Worm (Caenorhabditis elegans): Measurements from ENCODE around the gene srw-6.

The srw-6 gene

ce11 chrV:3776946-3777345 is 31.5 kb upstream of the srw-6 start:
- TF ChIP-seq med-1 (GFP tag; optimal IDR thresholded peaks at IDR 0.05; ENCODE audit: insufficient read depth) (no peak), tab-1 (GFP tag; IDR thresholded peaks at IDR 0.05) (no peak), klf-2 (GFP tag; conservative IDR thresholded peaks at IDR 0.05) (no peak), ztf-29 (GFP tag; IDR thresholded peaks at IDR 0.05) (no peak), T22C8.4 (GFP tag; IDR thresholded peaks at IDR 0.05) (no peak), ztf-23 (GFP tag; IDR thresholded peaks at IDR 0.05) (no peak)

ce11 chrV:3784167-3784734 is 24.2 kb upstream of the srw-6 start, which contains the start of gene R08F11.1:
R08F11.1 (minus strand) TSS chrV:3784217.
- no peak for TF ChIP-seq ref-1 (GFP tag; conservative IDR thresholded peaks at IDR 0.05)
- TF ChIP-seq med-1 (GFP tag; optimal IDR thresholded peaks at IDR 0.05; ENCODE audit: insufficient read depth), result no peak
- TF ChIP-seq klf-2 (GFP tag; conservative IDR thresholded peaks at IDR 0.05), result no peak
- TF ChIP-seq ztf-23 (GFP tag; IDR thresholded peaks at IDR 0.05), result no peak
- no peak for TF ChIP-seq cog-1 (tag; optimal IDR thresholded peaks at IDR 0.05)
- TF ChIP-seq T22C8.4 (GFP tag; IDR thresholded peaks at IDR 0.05), result no peak
- TF ChIP-seq ztf-29 (GFP tag; IDR thresholded peaks at IDR 0.05), result no peak
- no peak for TF ChIP-seq tab-1 (GFP tag; IDR thresholded peaks at IDR 0.05)
- no peak for TF ChIP-seq flt-1 (GFP tag; IDR thresholded peaks at IDR 0.05)

ce11 chrV:3788538-3788937 is 19.9 kb upstream of the srw-6 start:
- TF ChIP-seq ztf-23 (GFP tag; IDR thresholded peaks at IDR 0.05) (no peak), med-1 (GFP tag; optimal IDR thresholded peaks at IDR 0.05; ENCODE audit: insufficient read depth) (no peak), ztf-29 (GFP tag; IDR thresholded peaks at IDR 0.05) (no peak), cog-1 (tag; optimal IDR thresholded peaks at IDR 0.05) (no peak), T22C8.4 (GFP tag; IDR thresholded peaks at IDR 0.05) (no peak), tab-1 (GFP tag; IDR thresholded peaks at IDR 0.05) (no peak), flt-1 (GFP tag; IDR thresholded peaks at IDR 0.05) (no peak), klf-2 (GFP tag; conservative IDR thresholded peaks at IDR 0.05) (no peak), ref-1 (GFP tag; conservative IDR thresholded peaks at IDR 0.05) (no peak)

- TF ChIP-seq med-1 (GFP tag; optimal IDR thresholded peaks at IDR 0.05; ENCODE audit: insufficient read depth), result no peak
- TF ChIP-seq ref-1 (GFP tag; conservative IDR thresholded peaks at IDR 0.05), result no peak
- no peak for TF ChIP-seq klf-2 (GFP tag; conservative IDR thresholded peaks at IDR 0.05)
- no peak for TF ChIP-seq cog-1 (tag; optimal IDR thresholded peaks at IDR 0.05)
- no peak for TF ChIP-seq flt-1 (GFP tag; IDR thresholded peaks at IDR 0.05)
- no peak for TF ChIP-seq T22C8.4 (GFP tag; IDR thresholded peaks at IDR 0.05)
- no peak for TF ChIP-seq ztf-23 (GFP tag; IDR thresholded peaks at IDR 0.05)
- no peak for TF ChIP-seq tab-1 (GFP tag; IDR thresholded peaks at IDR 0.05)
- TF ChIP-seq ztf-29 (GFP tag; IDR thresholded peaks at IDR 0.05), result no peak
Measured at ce11 chrV:3789770-3790169, 18.7 kb upstream of the srw-6 start, which contains the start of gene R08F11.7. R08F11.7 (plus strand) TSS chrV:3790070.

- TF ChIP-seq T22C8.4 (GFP tag; IDR thresholded peaks at IDR 0.05) (no peak), ztf-23 (GFP tag; IDR thresholded peaks at IDR 0.05) (no peak), ztf-29 (GFP tag; IDR thresholded peaks at IDR 0.05) (no peak), cog-1 (tag; optimal IDR thresholded peaks at IDR 0.05) (no peak), flt-1 (GFP tag; IDR thresholded peaks at IDR 0.05) (no peak), ref-1 (GFP tag; conservative IDR thresholded peaks at IDR 0.05) (no peak), klf-2 (GFP tag; conservative IDR thresholded peaks at IDR 0.05) (no peak), tab-1 (GFP tag; IDR thresholded peaks at IDR 0.05) (no peak), med-1 (GFP tag; optimal IDR thresholded peaks at IDR 0.05; ENCODE audit: insufficient read depth) (no peak)
Measured at ce11 chrV:3790424-3790823, 18.0 kb upstream of the srw-6 start.

ce11 chrV:3799737-3800136 is 8.7 kb upstream of the srw-6 start:
- TF ChIP-seq T22C8.4 (GFP tag; IDR thresholded peaks at IDR 0.05) (no peak), ztf-29 (GFP tag; IDR thresholded peaks at IDR 0.05) (no peak), cog-1 (tag; optimal IDR thresholded peaks at IDR 0.05) (no peak), tab-1 (GFP tag; IDR thresholded peaks at IDR 0.05) (no peak), med-1 (GFP tag; optimal IDR thresholded peaks at IDR 0.05; ENCODE audit: insufficient read depth) (no peak), klf-2 (GFP tag; conservative IDR thresholded peaks at IDR 0.05) (no peak), ref-1 (GFP tag; conservative IDR thresholded peaks at IDR 0.05) (no peak), ztf-23 (GFP tag; IDR thresholded peaks at IDR 0.05) (no peak), flt-1 (GFP tag; IDR thresholded peaks at IDR 0.05) (no peak)

- TF ChIP-seq ztf-29 (GFP tag; IDR thresholded peaks at IDR 0.05), result no peak
- TF ChIP-seq klf-2 (GFP tag; conservative IDR thresholded peaks at IDR 0.05), result no peak
- TF ChIP-seq T22C8.4 (GFP tag; IDR thresholded peaks at IDR 0.05), result no peak
- no peak for TF ChIP-seq ztf-23 (GFP tag; IDR thresholded peaks at IDR 0.05)
- TF ChIP-seq med-1 (GFP tag; optimal IDR thresholded peaks at IDR 0.05; ENCODE audit: insufficient read depth), result no peak
- TF ChIP-seq tab-1 (GFP tag; IDR thresholded peaks at IDR 0.05), result no peak
- TF ChIP-seq ref-1 (GFP tag; conservative IDR thresholded peaks at IDR 0.05), result no peak
- no peak for TF ChIP-seq cog-1 (tag; optimal IDR thresholded peaks at IDR 0.05)
- TF ChIP-seq flt-1 (GFP tag; IDR thresholded peaks at IDR 0.05), result no peak
Measured at ce11 chrV:3800378-3800777, 8.1 kb upstream of the srw-6 start, which contains the start of gene srt-30. srt-30 (minus strand) TSS chrV:3800478.

ce11 chrV:3801787-3802417 is 6.5 kb upstream of the srw-6 start:
- TF ChIP-seq ztf-23 (GFP tag; IDR thresholded peaks at IDR 0.05) (no peak), ref-1 (GFP tag; conservative IDR thresholded peaks at IDR 0.05) (no peak), med-1 (GFP tag; optimal IDR thresholded peaks at IDR 0.05; ENCODE audit: insufficient read depth) (no peak), cog-1 (tag; optimal IDR thresholded peaks at IDR 0.05) (no peak), klf-2 (GFP tag; conservative IDR thresholded peaks at IDR 0.05) (no peak), flt-1 (GFP tag; IDR thresholded peaks at IDR 0.05) (no peak), tab-1 (GFP tag; IDR thresholded peaks at IDR 0.05) (no peak), ztf-29 (GFP tag; IDR thresholded peaks at IDR 0.05) (no peak), T22C8.4 (GFP tag; IDR thresholded peaks at IDR 0.05) (no peak)

- TF ChIP-seq ztf-29 (GFP tag; IDR thresholded peaks at IDR 0.05), result no peak
Measured at ce11 chrV:3803343-3803742, 5.1 kb upstream of the srw-6 start, which contains the start of gene cyp-33C8. cyp-33C8 (minus strand) TSS chrV:3803542.
